Worm (Caenorhabditis elegans): ENCODE data around the gene rpl-36.A.

Gene rpl-36.A

ce11 chrII:11107828-11108227 lies 10.8 kb upstream of the rpl-36.A start, which contains the start of gene apc-17:
Gene apc-17 (plus strand): TSS chrII:11108128.
- no peak for TF ChIP-seq unc-62 (GFP tag; optimal IDR thresholded peaks at IDR 0.05)

DNA sequence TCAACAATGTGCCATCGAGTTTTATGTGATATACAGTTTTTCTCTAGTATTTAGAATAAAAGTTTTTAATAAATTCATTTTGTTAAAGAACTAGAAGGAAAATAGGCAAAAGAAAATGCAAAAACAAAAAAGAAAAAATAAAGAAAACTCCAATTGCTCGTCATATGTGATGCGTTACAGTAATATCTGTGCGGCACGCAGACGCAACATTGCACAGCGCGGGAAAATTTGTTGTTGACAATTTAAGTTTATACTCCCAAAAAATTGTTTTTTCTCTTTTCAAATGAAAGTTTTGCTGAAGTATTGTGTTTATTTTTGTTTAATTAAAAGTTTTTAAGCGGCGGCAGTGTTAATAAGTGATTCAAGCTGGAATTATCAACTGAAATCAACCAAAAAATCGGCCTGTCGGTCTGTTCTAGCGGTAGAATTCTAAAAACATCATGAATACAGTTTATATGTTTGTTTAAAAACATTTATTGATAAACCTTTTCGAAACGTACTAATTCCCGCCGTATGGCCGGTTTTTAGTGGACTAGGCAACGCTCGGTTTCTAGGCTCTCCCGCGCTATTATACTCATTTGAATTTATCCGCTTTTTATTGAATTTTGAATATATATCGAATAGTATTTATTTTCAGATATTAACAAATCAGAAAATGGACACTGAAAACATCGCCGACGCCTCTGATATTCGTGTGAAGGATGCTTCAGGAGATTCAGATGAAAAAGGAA lies 9.1 kb upstream of the rpl-36.A start, which contains the start of gene nasp-1:
nasp-1 (plus strand) TSS at position 632 of the 731 bp plus-strand sequence.
- TF ChIP-seq unc-62 (GFP tag; optimal IDR thresholded peaks at IDR 0.05), result no peak

DNA sequence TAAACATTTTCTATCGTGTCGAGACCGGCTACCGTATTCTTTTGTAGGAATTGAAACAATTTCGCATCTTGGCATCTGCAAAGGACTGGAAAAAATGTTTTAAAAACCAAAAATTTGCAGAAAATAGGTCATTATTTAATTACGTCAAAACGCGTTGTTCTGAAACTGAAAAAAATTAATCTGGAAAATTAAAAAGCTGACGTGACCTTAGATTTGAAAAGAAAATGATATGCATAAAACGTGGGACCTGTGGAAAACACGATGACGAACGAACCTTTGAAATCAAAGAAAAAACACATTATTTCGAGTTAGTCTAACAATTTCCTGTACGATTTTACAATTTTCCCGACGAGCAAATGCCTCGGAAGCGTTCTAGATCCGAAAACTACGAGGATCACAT lies 7.2 kb upstream of the rpl-36.A start, which contains the start of gene C09H10.9:
C09H10.9 (plus strand) TSS at position 301 of the 400 bp plus-strand sequence.
- TF ChIP-seq unc-62 (GFP tag; optimal IDR thresholded peaks at IDR 0.05), result no peak

- no peak for TF ChIP-seq unc-62 (GFP tag; optimal IDR thresholded peaks at IDR 0.05)
Observed at ce11 chrII:11103657-11104056, 6.7 kb upstream of the rpl-36.A start, which contains the start of gene C09H10.5. Gene C09H10.5 (minus strand): TSS chrII:11103757.

DNA sequence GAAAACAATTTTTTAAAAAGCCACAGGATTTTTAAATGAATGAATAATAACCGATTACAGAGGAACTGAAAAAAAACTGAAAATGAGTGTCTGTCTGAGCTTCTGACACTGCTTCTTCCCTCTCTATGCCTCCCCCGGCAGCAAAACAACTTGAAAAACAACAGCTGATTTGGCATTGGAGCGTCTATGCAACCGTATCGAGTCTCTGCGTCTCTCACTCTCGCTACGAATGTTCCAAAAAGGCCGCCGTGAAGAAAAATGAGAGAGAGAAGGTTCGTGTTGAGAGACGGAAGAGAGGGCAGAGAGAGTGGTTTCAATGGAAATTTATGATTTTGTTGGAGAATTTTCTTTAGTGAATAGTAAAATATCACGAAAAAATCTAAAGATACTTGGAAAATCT lies 6.0 kb upstream of the rpl-36.A start:
- TF ChIP-seq unc-62 (GFP tag; optimal IDR thresholded peaks at IDR 0.05), result no peak

ce11 chrII:11101171-11101570 lies 4.2 kb upstream of the rpl-36.A start:
- TF ChIP-seq unc-62 (GFP tag; optimal IDR thresholded peaks at IDR 0.05), result no peak

ce11 chrII:11099841-11100240 lies 2.8 kb upstream of the rpl-36.A start, which contains the start of gene C09H10.4:
Gene C09H10.4 (plus strand): TSS chrII:11100141.
- no peak for TF ChIP-seq unc-62 (GFP tag; optimal IDR thresholded peaks at IDR 0.05)

- TF ChIP-seq unc-62 (GFP tag; optimal IDR thresholded peaks at IDR 0.05), result no peak
Observed at ce11 chrII:11096233-11096632, 771 bp downstream of the rpl-36.A start, which contains the start of gene nbs-1. Gene nbs-1 (minus strand): TSS chrII:11096478.

DNA sequence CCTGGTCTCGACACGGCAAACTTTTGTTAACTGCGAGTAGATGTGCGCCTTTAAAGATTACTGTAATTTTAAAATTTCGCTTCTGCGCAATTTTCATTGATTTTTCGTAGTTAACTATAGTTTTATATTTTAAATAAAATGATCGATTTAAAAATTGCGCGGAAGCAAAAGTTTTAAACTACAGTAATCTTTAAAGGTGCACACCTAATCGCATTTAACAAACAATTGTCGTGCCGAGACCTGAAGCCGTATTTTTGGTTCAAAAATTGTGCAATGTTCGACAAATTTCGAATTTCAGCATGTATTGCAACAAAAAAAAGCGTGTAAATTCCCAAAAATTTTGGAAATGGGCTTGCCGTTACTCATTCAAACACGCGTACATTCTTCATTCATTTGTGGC lies 2.6 kb downstream of the rpl-36.A start:
- no peak for TF ChIP-seq unc-62 (GFP tag; optimal IDR thresholded peaks at IDR 0.05)

- TF ChIP-seq unc-62 (GFP tag; optimal IDR thresholded peaks at IDR 0.05), result no peak
Observed at ce11 chrII:11092413-11092812, 4.6 kb downstream of the rpl-36.A start, which contains the start of gene rpl-42. Gene rpl-42 (plus strand): TSS chrII:11092713.

ce11 chrII:11091577-11091976 lies 5.4 kb downstream of the rpl-36.A start:
- no peak for TF ChIP-seq unc-62 (GFP tag; optimal IDR thresholded peaks at IDR 0.05)

DNA sequence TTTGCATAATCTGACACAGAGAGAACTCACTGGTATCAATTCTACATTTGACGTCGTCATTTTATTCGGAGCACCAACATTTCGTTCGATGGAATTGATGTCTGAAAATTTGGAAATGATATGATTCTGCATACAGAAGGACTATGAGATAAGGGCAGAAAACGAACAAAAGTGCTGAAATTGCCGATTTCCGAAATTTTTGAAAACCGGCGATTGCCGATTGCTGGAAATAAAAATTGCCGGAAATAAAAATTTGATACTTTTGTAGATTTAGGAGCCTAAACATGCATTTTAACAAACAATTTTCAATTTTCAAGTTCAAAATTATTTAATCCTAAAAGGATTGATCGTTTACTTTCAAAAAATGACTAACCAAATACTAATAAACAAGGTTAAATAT lies 7.6 kb downstream of the rpl-36.A start, which contains the start of gene unc-53:
unc-53 (minus strand) TSS at position 101 of the 400 bp plus-strand sequence.
- no peak for TF ChIP-seq unc-62 (GFP tag; optimal IDR thresholded peaks at IDR 0.05)

ce11 chrII:11088137-11088536 lies 8.9 kb downstream of the rpl-36.A start:
- TF ChIP-seq unc-62 (GFP tag; optimal IDR thresholded peaks at IDR 0.05), result no peak

ce11 chrII:11086770-11087169 lies 10.2 kb downstream of the rpl-36.A start:
- no peak for TF ChIP-seq unc-62 (GFP tag; optimal IDR thresholded peaks at IDR 0.05)

ce11 chrII:11076550-11076949 lies 20.5 kb downstream of the rpl-36.A start:
- no peak for TF ChIP-seq unc-62 (GFP tag; optimal IDR thresholded peaks at IDR 0.05)

DNA sequence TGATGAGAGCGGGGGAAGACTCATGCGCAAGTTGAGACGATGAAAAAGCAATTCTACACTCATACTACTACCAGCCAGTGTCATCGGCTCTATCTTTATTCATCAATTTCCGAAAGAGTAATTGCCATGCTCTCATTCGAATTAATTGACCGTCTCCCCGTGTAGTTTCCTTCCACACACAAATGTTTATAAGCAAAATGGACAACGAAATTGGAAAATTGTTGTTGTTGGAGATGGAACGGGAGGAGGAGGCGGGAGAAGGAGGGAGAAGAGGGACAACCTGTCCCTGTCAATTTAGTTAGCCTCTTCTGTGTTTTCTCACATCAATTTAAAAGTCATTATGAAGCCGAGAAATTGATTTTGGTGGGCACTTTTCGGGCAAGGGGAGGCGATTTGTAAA lies 24.4 kb downstream of the rpl-36.A start:
- no peak for TF ChIP-seq unc-62 (GFP tag; optimal IDR thresholded peaks at IDR 0.05)

DNA sequence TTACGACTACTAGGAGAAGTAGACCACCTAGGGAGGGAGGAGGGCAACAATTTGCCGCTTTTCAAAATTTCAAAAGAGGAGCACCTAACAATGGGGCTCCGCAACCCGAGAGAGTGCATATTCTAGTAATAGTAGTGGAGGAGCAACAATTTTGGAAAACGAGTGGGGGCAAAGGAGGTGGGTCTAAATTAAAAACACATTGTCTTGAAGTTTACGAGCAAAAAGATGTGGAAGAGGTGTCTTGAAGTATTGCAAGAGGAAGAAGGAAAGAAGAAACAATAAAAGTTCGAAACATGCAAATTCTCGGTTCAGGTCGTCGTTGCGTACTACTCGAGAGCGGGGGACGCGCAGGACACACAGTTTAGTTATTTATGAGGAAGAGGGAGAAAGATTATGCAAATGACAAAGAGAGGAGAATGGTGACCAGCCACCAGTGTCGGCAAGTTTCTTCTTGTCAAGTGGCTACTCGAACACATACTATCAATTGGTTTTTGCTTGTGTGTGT lies 32.8 kb downstream of the rpl-36.A start:
- no peak for TF ChIP-seq unc-62 (GFP tag; optimal IDR thresholded peaks at IDR 0.05)

Measured in whole organism, dauer.